Worm (Caenorhabditis elegans) whole organism, L3 larva: Measurements from ENCODE around the gene pes-23.

ENCODE experiments used
- ceh-82 ChIP-seq: fragments of 150-350 bp; optimal IDR thresholded peaks from 2 replicates; lab custom pipeline; 2014; ENCODE audit warnings: missing biosample characterization, missing genetic modification characterization
- ceh-9 ChIP-seq: sonication (generic microtip); optimal IDR thresholded peaks from 2 replicates; lab custom pipeline; 2018; ENCODE audit warnings: missing biosample characterization, missing genetic modification characterization
- lin-39 ChIP-seq: fragments of 150-350 bp; optimal IDR thresholded peaks from 2 replicates; lab custom pipeline; 2018; ENCODE audit warnings: missing biosample characterization, missing genetic modification reagents, missing genetic modification characterization
- nhr-12 ChIP-seq: fragments of 150-350 bp; optimal IDR thresholded peaks from 2 replicates; lab custom pipeline; 2014; ENCODE audit warnings: missing biosample characterization, missing genetic modification characterization
- nhr-237 ChIP-seq: fragments of 150-350 bp; optimal IDR thresholded peaks from 2 replicates; lab custom pipeline; 2014; ENCODE audit warnings: missing biosample characterization, missing genetic modification characterization
- nhr-76 ChIP-seq: fragments of 150-350 bp; sonication (generic microtip); optimal IDR thresholded peaks from 5 replicates; lab custom pipeline; 2014; ENCODE audit warnings: missing biosample characterization, missing genetic modification characterization
- nhr-77 ChIP-seq: fragments of 150-350 bp; optimal IDR thresholded peaks from 2 replicates; lab custom pipeline; 2014; ENCODE audit warnings: missing biosample characterization, missing genetic modification characterization
- sea-2 ChIP-seq: fragments of 150-350 bp; sonication (generic microtip); optimal IDR thresholded peaks from 4 replicates; lab custom pipeline; 2014; ENCODE audit warnings: missing biosample characterization, missing genetic modification reagents, missing genetic modification characterization
- snpc-4 ChIP-seq: fragments of 150-350 bp; optimal IDR thresholded peaks from 2 replicates; lab custom pipeline; 2014; ENCODE audit warnings: missing biosample characterization, missing genetic modification characterization

DNA sequence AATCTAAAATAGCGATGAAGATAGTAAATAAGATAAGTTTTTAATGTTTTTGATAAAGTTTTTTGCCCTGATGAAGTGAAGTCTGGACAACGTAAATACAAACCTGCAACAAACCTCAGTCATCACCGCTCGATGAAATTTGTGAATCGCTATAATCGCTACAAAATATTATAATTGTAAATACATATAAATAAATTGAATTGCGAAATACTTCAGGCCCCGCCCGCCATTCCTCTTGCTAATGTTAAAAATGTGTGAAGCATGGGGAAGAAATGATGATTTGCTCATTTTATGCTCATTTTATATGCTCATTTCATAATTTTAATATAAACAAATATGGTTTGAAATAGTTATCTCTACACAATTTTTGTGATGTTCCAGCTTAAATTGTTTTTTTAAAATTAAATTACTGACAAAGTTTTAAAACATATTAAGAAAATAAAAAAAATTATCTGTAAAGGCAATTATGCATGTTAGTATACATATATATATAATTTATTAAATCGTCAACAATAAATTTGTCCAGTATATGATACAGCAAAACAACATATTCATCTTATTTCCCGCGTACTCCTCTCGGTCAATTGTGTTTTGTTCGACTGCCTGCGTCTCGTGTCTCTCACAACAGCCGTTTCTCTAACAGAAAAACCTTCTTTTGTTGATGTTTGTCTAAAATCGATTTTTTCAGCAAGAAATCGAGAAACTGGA is 3.0 kb downstream of the pes-23 start, which contains the start of gene sid-5:
- TF ChIP-seq sea-2 (GFP tag; lab: Kevin White, UChicago) (no peak), nhr-76 (tag; lab: Kevin White, UChicago) (no peak), ceh-82 (tag; lab: Kevin White, UChicago) (no peak), lin-39 (tag; lab: Kevin White, UChicago) (no peak), snpc-4 (tag; lab: Kevin White, UChicago) (no peak), ceh-9 (tag; lab: Kevin White, UChicago) (no peak), nhr-237 (tag; lab: Kevin White, UChicago) (no peak), nhr-12 (no peak), nhr-77 (tag; lab: Kevin White, UChicago) (no peak)
